Worm (Caenorhabditis elegans) whole organism, L4/young adult: Measurements from ENCODE around the gene sprp-4.

Source experiments
- W03F9.2 ChIP-seq: fragments of 150-350 bp; optimal IDR thresholded peaks from 2 replicates; lab custom pipeline; 2014; ENCODE audit warnings: missing biosample characterization, missing genetic modification characterization
- him-1 ChIP-seq: sonication (generic microtip); optimal IDR thresholded peaks from 2 replicates; lab custom pipeline; 2016; ENCODE audit warnings: missing genotype, missing genetic modification reagents, missing genetic modification characterization, missing compliant biosample characterization

- TF ChIP-seq him-1 (peak; percentile 42), W03F9.2 (tag; lab: Kevin White, UChicago) (no peak)
These were observed 52.4 kb downstream of the sprp-4 start for ce11 chrX:8800983-8801382.
